Worm (Caenorhabditis elegans): ENCODE measurements around the gene grl-26.

The grl-26 gene

DNA sequence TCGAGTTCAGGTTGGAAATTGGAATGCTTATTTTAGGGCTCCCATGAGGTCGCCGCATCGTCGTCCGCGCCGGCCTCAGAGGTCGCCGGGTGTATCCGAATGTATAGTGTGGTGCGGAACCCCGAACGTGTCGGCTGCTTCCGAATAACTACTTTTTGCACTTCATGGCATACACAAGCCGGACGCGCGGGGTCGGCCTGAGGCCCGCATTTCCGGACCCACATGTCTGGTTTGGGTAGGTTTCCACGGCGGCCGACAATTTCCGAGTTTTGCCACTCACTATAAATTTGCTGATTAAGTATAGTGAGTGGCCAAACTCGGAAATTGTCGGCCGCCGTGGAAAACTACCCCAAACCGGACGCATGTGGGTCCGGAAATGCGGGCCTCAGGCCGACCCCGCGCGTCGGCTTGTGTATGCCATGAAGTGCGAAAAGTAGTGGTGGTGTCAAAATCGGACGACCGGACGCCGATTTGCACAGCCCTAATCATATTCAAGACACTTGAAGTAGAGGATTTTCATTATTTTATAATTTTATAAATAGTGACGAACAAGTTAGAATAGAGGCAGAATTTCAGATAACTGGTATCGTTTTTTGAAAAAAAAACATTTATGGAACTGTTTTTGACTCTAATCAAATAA is 15.7 kb upstream of the grl-26 start:
- TF ChIP-seq ceh-16 (tag; optimal IDR thresholded peaks at IDR 0.05) (no peak), egl-27 (tag; optimal IDR thresholded peaks at IDR 0.05) (no peak), R02D3.7 (tag; optimal IDR thresholded peaks at IDR 0.05) (no peak)

DNA sequence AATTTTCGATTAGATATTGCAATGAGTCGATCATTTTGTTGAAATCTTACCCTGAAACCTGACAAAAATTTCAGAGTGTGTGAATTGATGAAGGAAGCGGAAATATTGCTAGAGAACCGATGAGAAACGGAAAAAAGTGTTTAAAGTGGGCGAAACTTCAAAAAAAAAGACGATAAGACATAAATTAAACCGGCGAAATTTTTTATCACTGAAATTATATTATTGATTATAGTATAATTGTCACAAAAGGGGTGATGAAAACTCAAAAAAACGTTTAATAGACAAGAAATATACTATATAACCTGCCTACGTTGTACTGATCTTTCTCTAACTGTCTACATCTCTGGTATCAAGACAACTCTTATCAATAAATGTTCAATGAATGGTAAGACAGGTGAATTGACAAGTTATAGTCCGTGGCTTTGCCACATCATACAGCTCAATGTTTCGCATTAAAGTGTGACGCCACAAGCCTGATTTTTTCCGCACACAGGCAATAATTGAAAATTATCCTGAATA is 14.6 kb upstream of the grl-26 start, which contains the start of gene pxmp-4:
Gene pxmp-4, minus strand, starts transcription at position 51 of the 519 bp plus-strand sequence.
- TF ChIP-seq lin-11 (tag; optimal IDR thresholded peaks at IDR 0.05) (no peak), lin-13 (GFP tag; optimal IDR thresholded peaks at IDR 0.05) (no peak), fos-1 (tag; optimal IDR thresholded peaks at IDR 0.05) (peak; percentile 52)

DNA sequence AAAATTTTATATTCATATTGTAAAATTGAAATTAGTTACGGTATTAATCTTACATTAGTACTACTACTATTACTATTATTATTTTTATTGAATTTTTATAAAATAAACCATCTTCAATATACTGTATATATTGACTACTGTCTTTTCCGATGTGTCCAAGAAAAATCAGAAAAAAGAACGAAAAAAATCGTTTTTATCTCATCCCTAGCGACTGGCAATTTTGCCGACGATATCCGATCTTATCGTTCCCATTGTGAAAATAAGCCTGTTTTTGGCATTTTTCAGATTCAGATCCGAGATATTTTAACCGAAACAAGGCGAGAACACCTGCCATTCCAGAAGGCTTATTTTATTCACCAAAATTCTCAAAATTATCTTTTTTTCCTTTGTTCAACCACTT is 7.9 kb upstream of the grl-26 start, which contains the start of gene F18F11.4:
Gene F18F11.4, plus strand, starts transcription at position 301 of the 400 bp plus-strand sequence.
- no peak for TF ChIP-seq snpc-4 (tag; optimal IDR thresholded peaks at IDR 0.05)
- TF ChIP-seq C34F6.9 (tag; optimal IDR thresholded peaks at IDR 0.05), result no peak
- TF ChIP-seq mdl-1 (tag; optimal IDR thresholded peaks at IDR 0.05), result no peak
- no peak for TF ChIP-seq zag-1 (tag; optimal IDR thresholded peaks at IDR 0.05)
- no peak for TF ChIP-seq unc-55 (GFP tag; optimal IDR thresholded peaks at IDR 0.05)
- no peak for TF ChIP-seq ceh-16 (tag; optimal IDR thresholded peaks at IDR 0.05)
- TF ChIP-seq mab-5 (tag; optimal IDR thresholded peaks at IDR 0.05), result no peak
- TF ChIP-seq nhr-6 (tag; optimal IDR thresholded peaks at IDR 0.05), result no peak
- no peak for TF ChIP-seq nhr-129 (tag; optimal IDR thresholded peaks at IDR 0.05)
- TF ChIP-seq lin-39 (tag; optimal IDR thresholded peaks at IDR 0.05), result no peak
- no peak for TF ChIP-seq elt-3 (tag; optimal IDR thresholded peaks at IDR 0.05)
- no peak for TF ChIP-seq unc-62 (GFP tag; optimal IDR thresholded peaks at IDR 0.05)
- TF ChIP-seq crh-2 (tag; optimal IDR thresholded peaks at IDR 0.05), result no peak
- no peak for TF ChIP-seq gmeb-1 (tag; optimal IDR thresholded peaks at IDR 0.05)

DNA sequence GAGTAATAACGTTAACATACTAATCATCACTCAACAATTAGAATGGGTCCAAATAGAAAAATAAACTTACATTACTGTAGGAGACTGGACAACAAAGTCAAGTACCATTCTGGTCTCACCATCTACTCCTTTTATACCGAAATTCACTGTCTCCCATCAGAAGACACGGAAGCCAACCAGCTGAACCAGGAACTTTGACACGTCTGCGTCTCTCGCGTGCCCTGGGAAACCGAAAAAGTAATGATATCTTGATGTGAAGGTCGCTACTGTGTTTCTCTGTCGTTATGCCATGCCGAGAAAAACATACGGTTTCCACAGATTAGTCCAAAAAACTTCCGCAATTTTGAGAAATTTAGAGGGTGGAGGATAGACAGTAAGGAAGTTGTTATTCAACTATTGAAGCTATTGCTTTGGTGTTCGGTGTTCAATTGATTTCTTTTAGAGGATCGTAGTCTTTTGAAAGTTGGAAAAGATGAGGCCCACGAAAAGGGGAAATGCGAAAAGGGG is 4.0 kb upstream of the grl-26 start, which contains the start of gene col-101:
Gene col-101, minus strand, starts transcription at position 457 of the 507 bp plus-strand sequence.
- no peak for TF ChIP-seq nhr-129 (tag; optimal IDR thresholded peaks at IDR 0.05)
- TF ChIP-seq lin-11 (tag; optimal IDR thresholded peaks at IDR 0.05), result no peak
- TF ChIP-seq egl-27 (tag; optimal IDR thresholded peaks at IDR 0.05), result peak; percentile 33

DNA sequence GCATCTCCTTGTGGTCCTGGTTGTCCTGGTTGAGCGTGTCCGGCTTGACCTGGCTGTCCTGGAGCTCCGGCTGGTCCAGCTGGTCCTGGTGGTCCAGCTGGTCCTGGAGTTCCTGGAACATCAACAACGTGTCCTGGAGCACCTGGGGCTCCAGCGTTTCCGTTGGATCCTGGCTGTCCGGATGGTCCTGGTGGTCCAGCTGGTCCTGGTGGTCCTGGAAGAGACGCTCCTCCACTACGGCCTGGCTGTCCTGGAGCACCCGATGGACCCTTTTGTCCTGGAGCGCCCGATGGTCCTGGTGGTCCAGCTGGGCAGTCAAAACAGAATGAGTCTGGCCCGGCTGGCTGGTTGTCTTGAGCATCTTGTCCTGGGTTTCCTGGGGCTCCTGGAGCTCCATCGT is 3.0 kb upstream of the grl-26 start:
- TF ChIP-seq snpc-4 (tag; optimal IDR thresholded peaks at IDR 0.05), result no peak
- no peak for TF ChIP-seq sma-9 (GFP tag; optimal IDR thresholded peaks at IDR 0.05)
- no peak for TF ChIP-seq sma-9 (tag; optimal IDR thresholded peaks at IDR 0.05)
- no peak for TF ChIP-seq nhr-129 (tag; optimal IDR thresholded peaks at IDR 0.05)
- TF ChIP-seq lsy-2 (tag; optimal IDR thresholded peaks at IDR 0.05), result no peak
- TF ChIP-seq skn-1 (tag; optimal IDR thresholded peaks at IDR 0.05), result no peak
- no peak for TF ChIP-seq sem-4 (tag; optimal IDR thresholded peaks at IDR 0.05)
- TF ChIP-seq nhr-10 (tag; optimal IDR thresholded peaks at IDR 0.05), result no peak
- TF ChIP-seq ztf-4 (tag; optimal IDR thresholded peaks at IDR 0.05), result no peak
- TF ChIP-seq blmp-1 (tag; optimal IDR thresholded peaks at IDR 0.05; ENCODE audit: insufficient read depth), result no peak
- TF ChIP-seq peb-1 (tag; optimal IDR thresholded peaks at IDR 0.05), result no peak
- no peak for TF ChIP-seq mbf-1 (tag; optimal IDR thresholded peaks at IDR 0.05)
- no peak for TF ChIP-seq elt-3 (tag; optimal IDR thresholded peaks at IDR 0.05)
- TF ChIP-seq nhr-237 (tag; optimal IDR thresholded peaks at IDR 0.05), result no peak
- no peak for TF ChIP-seq nhr-21 (tag; optimal IDR thresholded peaks at IDR 0.05)
- no peak for TF ChIP-seq fos-1 (tag; optimal IDR thresholded peaks at IDR 0.05)
- no peak for TF ChIP-seq ama-1 (optimal IDR thresholded peaks at IDR 0.05)
- TF ChIP-seq ceh-16 (tag; optimal IDR thresholded peaks at IDR 0.05), result no peak
- no peak for TF ChIP-seq crh-2 (tag; optimal IDR thresholded peaks at IDR 0.05)

DNA sequence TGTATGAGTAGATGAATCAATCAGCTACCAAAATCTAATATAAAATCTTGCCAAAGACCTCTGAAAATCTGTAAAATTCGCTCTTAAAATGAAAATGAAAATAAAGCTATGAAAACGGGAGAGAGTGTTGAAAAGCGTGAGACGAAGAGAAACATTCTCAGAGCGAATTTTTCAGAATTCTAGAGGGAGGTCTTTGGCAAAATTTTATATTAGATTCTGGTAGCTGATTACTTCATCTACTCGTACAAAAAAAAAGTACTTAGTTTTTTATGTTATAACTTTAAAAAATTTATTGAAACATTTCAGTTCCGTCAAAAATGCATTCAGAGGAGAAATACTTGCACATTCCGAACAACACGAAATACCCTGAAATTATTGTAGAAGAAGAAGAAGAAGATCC is 2.1 kb upstream of the grl-26 start, which contains the start of gene drl-1:
Gene drl-1, plus strand, starts transcription at position 301 of the 400 bp plus-strand sequence.
- TF ChIP-seq elt-1 (tag; optimal IDR thresholded peaks at IDR 0.05) (no peak), aly-2 (tag; optimal IDR thresholded peaks at IDR 0.05) (no peak)

Measured in whole organism, L2 larva.